Worm (Caenorhabditis elegans) whole organism, L3 larva: ENCODE data around the gene ttr-30.

Source experiments
- ceh-28 ChIP-seq: fragments of 150-350 bp; optimal IDR thresholded peaks from 2 replicates; lab custom pipeline; 2014; ENCODE audit warnings: missing biosample characterization, missing genetic modification reagents, missing genetic modification characterization
- fkh-10 ChIP-seq: sonication (generic microtip); optimal IDR thresholded peaks from 2 replicates; lab custom pipeline; 2017; ENCODE audit warnings: missing biosample characterization, missing genetic modification reagents, missing genetic modification characterization
- nhr-23 ChIP-seq: fragments of 150-350 bp; optimal IDR thresholded peaks from 2 replicates; lab custom pipeline; 2014; ENCODE audit warnings: missing biosample characterization, missing genetic modification reagents, missing genetic modification characterization
- nhr-43 ChIP-seq: sonication (generic microtip); optimal IDR thresholded peaks from 2 replicates; lab custom pipeline; 2016; ENCODE audit warnings: mild to moderate bottlenecking, missing genetic modification characterization, missing compliant biosample characterization; ENCODE audit not compliant: poor library complexity, severe bottlenecking
- sea-2 ChIP-seq: fragments of 150-350 bp; sonication (generic microtip); optimal IDR thresholded peaks from 4 replicates; lab custom pipeline; 2014; ENCODE audit warnings: missing biosample characterization, missing genetic modification reagents, missing genetic modification characterization

ttr-30 gene

ce11 chrX:7378608-7379007 is 47.9 kb downstream of the ttr-30 start:
- TF ChIP-seq nhr-23 (tag; lab: Kevin White, UChicago): no peak
- TF ChIP-seq nhr-43: peak; percentile 11
- TF ChIP-seq fkh-10 (GFP tag; lab: Kevin White, UChicago): no peak
- no peak for TF ChIP-seq ceh-28 (tag; lab: Kevin White, UChicago)
- TF ChIP-seq sea-2 (GFP tag; lab: Kevin White, UChicago): no peak
